Worm (Caenorhabditis elegans) whole organism, L4 larva: Measurements from ENCODE around the gene Y45G12B.2.
A peak's percentile ranks its signal among the peaks of the same experiment; 100 is the strongest.

ENCODE experiments used
- F37D6.2 ChIP-seq: sonication (generic microtip); optimal IDR thresholded peaks from 2 replicates; lab custom pipeline; 2016; ENCODE audit warnings: mild to moderate bottlenecking, missing genetic modification characterization, missing compliant biosample characterization
- ZK337.2 ChIP-seq: fragments of 200-800 bp; sonication (Bioruptor generic); IDR thresholded peaks from 2 replicates; pipeline ENCODE4 v1.3.6; 2022; ENCODE audit warnings: missing genetic modification reagents, missing genetic modification characterization, missing compliant biosample characterization
- ZK546.5 ChIP-seq, 2 experiments: sonication (generic microtip); optimal IDR thresholded peaks; 2 replicates each; lab custom pipeline; 2017; ENCODE audit warnings: missing biosample characterization in 2 of 2, missing genetic modification characterization in 2 of 2
- aha-1 ChIP-seq: fragments of 150-350 bp; peaks from one replicate; lab custom pipeline; 2014; ENCODE audit warnings: missing biosample characterization, missing genetic modification characterization
- aly-2 ChIP-seq: sonication (generic microtip); optimal IDR thresholded peaks from 2 replicates; lab custom pipeline; 2018; ENCODE audit warnings: missing biosample characterization, missing genetic modification characterization
- arid-1 ChIP-seq: fragments of 200-800 bp; sonication (Bioruptor generic); conservative IDR thresholded peaks from 2 replicates; pipeline ENCODE4 v1.3.6; 2022; ENCODE audit warnings: missing genetic modification reagents, missing genetic modification characterization, missing compliant biosample characterization
- attf-4 ChIP-seq: sonication (generic microtip); optimal IDR thresholded peaks from 3 replicates; lab custom pipeline; 2017; ENCODE audit warnings: missing biosample characterization, missing genetic modification characterization
- ceh-20 ChIP-seq: fragments of 200-800 bp; sonication (Bioruptor generic); IDR thresholded peaks from 2 replicates; pipeline ENCODE4 v1.3.6; 2022; ENCODE audit warnings: missing genetic modification reagents, missing genetic modification characterization, missing compliant biosample characterization
- ceh-28 ChIP-seq: fragments of 150-350 bp; optimal IDR thresholded peaks from 2 replicates; lab custom pipeline; 2014; ENCODE audit warnings: missing biosample characterization, missing genetic modification reagents, missing genetic modification characterization
- ceh-44 ChIP-seq: fragments of 200-800 bp; sonication (Bioruptor generic); IDR thresholded peaks from 2 replicates; pipeline ENCODE4 v1.3.6; 2022; ENCODE audit warnings: missing genetic modification reagents, missing genetic modification characterization, missing compliant biosample characterization
- daf-16 ChIP-seq, 3 experiments: sonication (generic microtip); optimal IDR thresholded peaks; 2 replicates each; lab custom pipeline; 2016 to 2017; ENCODE audit warnings: missing genetic modification characterization in 3 of 3, missing genetic modification reagents in 3 of 3, mild to moderate bottlenecking in 2 of 3, missing compliant biosample characterization in 2 of 3, missing biosample characterization in 1 of 3, moderate library complexity in 1 of 3
- dmd-6 ChIP-seq: fragments of 200-800 bp; sonication (Bioruptor generic); IDR thresholded peaks from 2 replicates; pipeline ENCODE4 v1.3.6; 2022; ENCODE audit warnings: missing genetic modification reagents, missing genetic modification characterization, missing compliant biosample characterization
- duxl-1 ChIP-seq: sonication (generic microtip); optimal IDR thresholded peaks from 2 replicates; lab custom pipeline; 2016; ENCODE audit warnings: mild to moderate bottlenecking, missing genetic modification characterization, moderate library complexity, missing compliant biosample characterization; ENCODE audit not compliant: poor library complexity
- fkh-10 ChIP-seq: fragments of 150-350 bp; optimal IDR thresholded peaks from 2 replicates; lab custom pipeline; 2014; ENCODE audit warnings: missing biosample characterization, missing genetic modification reagents, missing genetic modification characterization
- lin-1 ChIP-seq: fragments of 200-800 bp; sonication (Bioruptor generic); IDR thresholded peaks from 2 replicates; pipeline ENCODE4 v1.3.6; 2022; ENCODE audit warnings: missing genetic modification reagents, missing genetic modification characterization, missing compliant biosample characterization
- lin-15B ChIP-seq: fragments of 150-350 bp; sonication (generic microtip); optimal IDR thresholded peaks from 3 replicates; lab custom pipeline; 2014; ENCODE audit warnings: missing biosample characterization, missing genetic modification characterization
- lin-29 ChIP-seq: fragments of 200-800 bp; sonication (Bioruptor generic); IDR thresholded peaks from 2 replicates; pipeline ENCODE4 v1.3.6; 2022; ENCODE audit warnings: missing genetic modification reagents, missing genetic modification characterization, missing compliant biosample characterization
- lin-39 ChIP-seq: fragments of 150-350 bp; optimal IDR thresholded peaks from 2 replicates; lab custom pipeline; 2014; ENCODE audit warnings: missing biosample characterization, missing genetic modification reagents, missing genetic modification characterization
- madf-5 ChIP-seq, 2 experiments: fragments of 200-800 bp; sonication (Bioruptor generic); IDR thresholded peaks; 2 replicates each; pipeline ENCODE4 v1.3.6; 2022; ENCODE audit warnings: missing compliant biosample characterization in 2 of 2, missing genetic modification characterization in 2 of 2
- mxl-3 ChIP-seq: fragments of 200-800 bp; sonication (Bioruptor generic); optimal IDR thresholded peaks from 2 replicates; lab custom pipeline; 2018; ENCODE audit warnings: mild to moderate bottlenecking, missing genetic modification characterization, missing compliant biosample characterization
- nhr-10 ChIP-seq: fragments of 150-350 bp; optimal IDR thresholded peaks from 2 replicates; lab custom pipeline; 2014; ENCODE audit warnings: missing biosample characterization, missing genetic modification characterization
- nhr-102 ChIP-seq: sonication (generic microtip); optimal IDR thresholded peaks from 2 replicates; lab custom pipeline; 2016; ENCODE audit warnings: mild to moderate bottlenecking, missing genetic modification characterization, moderate library complexity, missing compliant biosample characterization
- nhr-11 ChIP-seq: fragments of 150-350 bp; optimal IDR thresholded peaks from 2 replicates; lab custom pipeline; 2014; ENCODE audit warnings: missing biosample characterization, missing genetic modification characterization
- nhr-25 ChIP-seq: sonication (generic microtip); optimal IDR thresholded peaks from 2 replicates; lab custom pipeline; 2017; ENCODE audit warnings: missing genetic modification characterization, mild to moderate bottlenecking, missing compliant biosample characterization, antibody characterized with exemption, moderate library complexity, borderline replicate concordance; ENCODE audit not compliant: insufficient read depth
- nhr-28 ChIP-seq: fragments of 150-350 bp; optimal IDR thresholded peaks from 2 replicates; lab custom pipeline; 2014; ENCODE audit warnings: missing biosample characterization, missing genetic modification characterization
- nhr-48 ChIP-seq: sonication (generic microtip); optimal IDR thresholded peaks from 2 replicates; lab custom pipeline; 2016; ENCODE audit warnings: mild to moderate bottlenecking, missing genetic modification characterization, missing compliant biosample characterization
- nhr-77 ChIP-seq: fragments of 150-350 bp; optimal IDR thresholded peaks from 2 replicates; lab custom pipeline; 2014; ENCODE audit warnings: missing biosample characterization, missing genetic modification characterization
- pha-4 ChIP-seq, 2 experiments: fragments of 150-350 bp in 1 of 2; fragments of 200-800 bp in 1 of 2; sonication (Bioruptor generic) in 1 of 2; IDR thresholded peaks in 1 of 2; optimal IDR thresholded peaks in 1 of 2; 2 replicates each; pipeline versions ENCODE4 v1.3.6 to Lab custom; 2014 to 2022; ENCODE audit warnings: missing genetic modification characterization in 2 of 2, missing genetic modification reagents in 2 of 2, missing biosample characterization in 1 of 2, missing compliant biosample characterization in 1 of 2
- set-16 ChIP-seq: fragments of 200-800 bp; sonication (Bioruptor generic); IDR thresholded peaks from 2 replicates; pipeline ENCODE4 v1.3.6; 2022; ENCODE audit warnings: missing genetic modification reagents, missing genetic modification characterization, missing compliant biosample characterization
- spr-1 ChIP-seq: sonication (generic microtip); optimal IDR thresholded peaks from 2 replicates; lab custom pipeline; 2016; ENCODE audit warnings: mild to moderate bottlenecking, missing genetic modification characterization, missing compliant biosample characterization
- tra-1 ChIP-seq: fragments of 200-800 bp; sonication (Bioruptor generic); IDR thresholded peaks from 2 replicates; pipeline ENCODE4 v1.3.6; 2022; ENCODE audit warnings: missing genetic modification reagents, missing genetic modification characterization, missing compliant biosample characterization
- unc-130 ChIP-seq: sonication (generic microtip); optimal IDR thresholded peaks from 2 replicates; lab custom pipeline; 2016; ENCODE audit warnings: missing genetic modification reagents, missing genetic modification characterization, missing compliant biosample characterization
- unc-39 ChIP-seq: sonication (generic microtip); optimal IDR thresholded peaks from 2 replicates; lab custom pipeline; 2017; ENCODE audit warnings: missing biosample characterization, missing genetic modification characterization
- unc-62 ChIP-seq, 3 experiments: fragments of 150-350 bp in 1 of 3; sonication (generic microtip); optimal IDR thresholded peaks in 2 of 3; peaks in 1 of 3; 1 replicate in 1 of 3; 2 replicates in 2 of 3; lab custom pipeline; 2014 to 2017; ENCODE audit warnings: missing biosample characterization in 3 of 3, missing genetic modification characterization in 3 of 3, missing genetic modification reagents in 3 of 3, missing genotype in 1 of 3
- vab-7 ChIP-seq: fragments of 200-800 bp; sonication (Bioruptor generic); IDR thresholded peaks from 2 replicates; pipeline ENCODE4 v1.3.6; 2022; ENCODE audit warnings: missing genetic modification reagents, missing genetic modification characterization, missing compliant biosample characterization
- ztf-11 ChIP-seq: fragments of 150-350 bp; optimal IDR thresholded peaks from 2 replicates; lab custom pipeline; 2014; ENCODE audit warnings: missing biosample characterization, missing genetic modification characterization

The Y45G12B.2 gene

DNA sequence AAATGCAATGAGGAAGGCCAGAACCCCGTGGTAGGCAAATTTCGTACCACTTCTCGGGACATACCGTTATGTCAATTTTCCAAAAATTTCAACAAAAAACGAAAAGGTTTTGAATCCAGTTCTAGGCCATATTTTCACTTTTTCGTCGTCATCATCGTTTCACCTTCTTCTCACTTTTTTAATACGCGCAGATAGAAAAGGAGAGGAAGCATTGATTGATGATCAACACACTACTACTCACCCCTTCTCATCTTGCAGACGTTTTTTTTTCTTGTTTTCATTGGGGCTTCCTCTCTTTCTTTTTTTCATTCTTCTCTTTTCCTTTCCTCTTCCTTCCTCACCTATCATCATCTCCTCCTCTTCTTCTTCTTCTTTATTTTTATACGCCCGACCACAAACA is 18.9 kb upstream of the Y45G12B.2 start:
- TF ChIP-seq nhr-28 (peak; percentile 37), F37D6.2 (no peak), spr-1 (tag; lab: Kevin White, UChicago) (no peak), ceh-28 (tag; lab: Kevin White, UChicago) (no peak)

DNA sequence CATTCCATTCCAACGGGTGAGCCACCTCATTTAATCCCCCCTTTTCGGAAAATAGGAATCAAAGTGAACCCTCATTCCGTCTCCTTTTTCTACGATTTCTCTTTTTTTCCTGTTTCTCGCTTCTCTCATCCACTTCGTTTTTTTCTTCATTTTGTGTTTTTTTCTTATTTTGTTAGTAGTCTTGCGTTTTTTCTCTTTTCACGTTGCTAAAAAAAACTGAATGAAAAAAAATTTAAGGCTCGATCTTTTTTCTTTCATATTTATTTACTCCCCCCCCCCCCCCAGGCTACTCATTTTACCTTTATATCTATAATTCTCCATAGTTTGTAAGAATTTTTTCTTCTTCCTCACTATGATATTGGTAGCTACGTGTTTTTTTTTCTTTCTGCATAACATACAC is 16.9 kb upstream of the Y45G12B.2 start:
- TF ChIP-seq fkh-10 (no peak), nhr-77 (no peak), unc-39 (tag; lab: Kevin White, UChicago) (no peak), lin-15B (tag; lab: Kevin White, UChicago) (no peak), vab-7 (GFP tag; lab: Robert Waterston, UW) (no peak), arid-1 (no peak), unc-62 (GFP tag; optimal IDR thresholded peaks at IDR 0.05 in 1 of 2; lab: Kevin White, UChicago) (peak in 1 of 2 experiments; percentile 94), unc-62 (tag; optimal IDR thresholded peaks at IDR 0.05; lab: Kevin White, UChicago) (no peak), aha-1 (tag; lab: Kevin White, UChicago) (peak; percentile 30), lin-39 (tag; lab: Kevin White, UChicago) (no peak)

DNA sequence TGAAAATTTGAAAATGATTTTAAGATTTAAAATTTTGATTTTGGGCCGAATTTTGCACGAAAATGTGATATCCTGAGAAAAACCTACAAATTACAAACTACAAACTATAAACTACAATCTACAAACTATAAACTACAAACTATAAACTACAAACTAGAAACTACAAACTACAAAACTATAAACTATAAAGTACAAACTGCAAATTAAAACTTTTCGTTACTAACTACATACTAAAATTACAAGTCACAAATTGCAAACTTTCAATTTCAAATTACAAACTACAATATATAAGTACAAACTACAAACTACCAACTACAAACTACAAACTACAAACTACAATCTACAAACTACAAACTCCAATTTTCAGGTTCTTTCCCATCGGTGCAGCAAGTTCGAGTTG is 11.1 kb upstream of the Y45G12B.2 start:
- TF ChIP-seq nhr-28: peak; percentile 92
- TF ChIP-seq nhr-25: no peak

DNA sequence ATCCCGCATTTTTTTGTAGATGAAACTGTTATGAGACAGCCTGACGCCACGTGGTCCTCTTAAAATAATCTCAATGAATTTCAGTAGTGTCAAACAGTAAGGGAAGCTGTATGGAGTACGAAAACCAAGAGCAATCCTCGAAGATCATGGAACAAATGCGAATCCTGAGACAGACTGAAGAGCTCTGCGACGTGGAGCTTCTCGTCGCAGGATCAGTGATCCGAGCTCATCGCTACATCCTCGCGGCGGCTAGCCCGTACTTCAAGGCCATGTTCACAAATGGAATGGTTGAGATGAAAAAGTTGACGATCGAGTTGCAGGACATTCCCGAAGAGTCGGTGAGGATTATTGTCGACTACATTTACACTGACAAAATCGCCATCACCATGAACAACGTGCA is 10.3 kb upstream of the Y45G12B.2 start:
- no peak for TF ChIP-seq ceh-44 (GFP tag; lab: Robert Waterston, UW)
- peak; percentile 96 for TF ChIP-seq aha-1 (tag; lab: Kevin White, UChicago)
- no peak for TF ChIP-seq ZK546.5 (tag; optimal IDR thresholded peaks at IDR 0.05; lab: Kevin White, UChicago)
- TF ChIP-seq ZK337.2 (GFP tag; lab: Robert Waterston, UW): no peak

DNA sequence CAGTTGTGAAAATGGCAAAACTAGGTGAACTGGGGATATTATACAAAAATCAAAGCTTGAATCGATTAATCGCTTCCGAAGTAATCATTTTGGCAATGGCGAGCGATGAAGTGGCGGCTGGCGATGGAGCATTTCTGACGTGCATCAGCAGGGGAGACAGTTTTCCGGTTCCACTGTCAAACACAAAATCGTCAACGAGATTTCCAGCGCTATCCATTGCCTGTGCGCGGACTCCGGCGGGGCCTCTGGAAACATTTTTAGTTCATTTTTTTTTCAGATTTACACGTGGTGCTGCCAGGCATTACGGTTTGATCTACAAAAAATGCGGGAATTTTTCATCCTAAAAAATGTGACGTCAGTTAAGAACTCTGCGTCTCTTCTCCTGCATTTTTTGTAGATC is 6.0 kb upstream of the Y45G12B.2 start:
- TF ChIP-seq attf-4 (tag; lab: Kevin White, UChicago) (no peak), tra-1 (peak; percentile 6; the same call in 1 of the 2 replicates), spr-1 (tag; lab: Kevin White, UChicago) (no peak), madf-5 (GFP tag; IDR thresholded peaks at IDR 0.05; lab: Robert Waterston, UW) (no peak), duxl-1 (tag; lab: Kevin White, UChicago) (no peak)

DNA sequence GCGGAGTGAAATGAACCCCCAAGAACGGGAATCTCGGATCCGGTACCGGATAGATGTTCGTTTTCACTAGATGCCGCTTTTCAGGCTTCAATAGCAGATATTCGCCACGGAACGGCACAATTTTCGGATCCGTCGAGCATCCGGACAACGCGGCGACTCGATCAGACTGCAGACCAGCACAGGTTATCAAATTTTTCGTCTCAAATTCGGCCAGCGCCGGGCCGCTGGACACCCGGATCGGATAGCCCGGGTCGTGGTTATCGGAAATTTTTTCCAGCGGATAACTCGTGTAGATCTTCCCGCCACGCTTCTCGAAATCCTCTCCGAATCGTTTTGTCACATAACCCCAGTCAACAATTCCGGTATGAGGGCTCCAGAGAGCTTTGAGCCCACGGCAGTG is 4.1 kb upstream of the Y45G12B.2 start:
- TF ChIP-seq unc-39 (tag; lab: Kevin White, UChicago): no peak
- TF ChIP-seq ztf-11: no peak
- TF ChIP-seq set-16 (GFP tag; lab: Robert Waterston, UW): peak; percentile 59

DNA sequence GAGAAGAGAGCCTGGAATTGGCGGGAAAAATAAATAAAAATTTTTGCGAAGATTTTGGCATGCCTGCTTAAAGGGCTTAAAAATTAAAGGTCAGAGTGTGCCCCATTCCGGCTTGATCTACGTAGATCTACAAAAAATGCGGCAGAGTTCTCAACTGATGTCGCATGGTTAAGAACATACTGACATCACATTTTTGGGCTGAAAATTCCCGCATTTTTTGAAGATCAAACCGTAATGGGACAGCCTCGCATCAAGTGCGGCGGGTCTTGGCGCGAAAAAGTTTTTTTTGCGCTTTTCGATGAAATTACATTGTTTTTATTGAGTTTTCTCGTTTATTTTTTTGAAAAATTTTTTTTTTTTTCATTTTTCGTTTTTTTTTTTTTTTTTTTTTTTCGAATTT is 3.6 kb upstream of the Y45G12B.2 start:
- no peak for TF ChIP-seq ZK337.2 (GFP tag; lab: Robert Waterston, UW)
- no peak for TF ChIP-seq nhr-28
- no peak for TF ChIP-seq mxl-3 (GFP tag; lab: Kevin White, UChicago)
- TF ChIP-seq ceh-28 (tag; lab: Kevin White, UChicago): no peak
- no peak for TF ChIP-seq lin-29 (GFP tag; lab: Robert Waterston, UW)
- TF ChIP-seq dmd-6 (GFP tag; lab: Robert Waterston, UW): no peak
- no peak for TF ChIP-seq nhr-48
- no peak for TF ChIP-seq unc-130 (GFP tag; lab: Kevin White, UChicago)
- no peak for TF ChIP-seq aly-2
- TF ChIP-seq pha-4 (GFP tag; IDR thresholded peaks at IDR 0.05; lab: Robert Waterston, UW): no peak
- TF ChIP-seq pha-4 (tag; optimal IDR thresholded peaks at IDR 0.05; lab: Kevin White, UChicago): no peak
- TF ChIP-seq F37D6.2: no peak
- no peak for TF ChIP-seq daf-16 (GFP tag; optimal IDR thresholded peaks at IDR 0.05; lab: Kevin White, UChicago)
- TF ChIP-seq daf-16 (tag; optimal IDR thresholded peaks at IDR 0.05; lab: Kevin White, UChicago): no peak
- TF ChIP-seq nhr-102: no peak
- TF ChIP-seq ceh-20 (GFP tag; lab: Robert Waterston, UW): no peak
- TF ChIP-seq nhr-10 (tag; lab: Kevin White, UChicago): no peak
- no peak for TF ChIP-seq nhr-11 (tag; lab: Kevin White, UChicago)
- TF ChIP-seq lin-1: no peak
